Fruit fly (Drosophila melanogaster): ENCODE results near the gene exex.

Gene exex

DNA sequence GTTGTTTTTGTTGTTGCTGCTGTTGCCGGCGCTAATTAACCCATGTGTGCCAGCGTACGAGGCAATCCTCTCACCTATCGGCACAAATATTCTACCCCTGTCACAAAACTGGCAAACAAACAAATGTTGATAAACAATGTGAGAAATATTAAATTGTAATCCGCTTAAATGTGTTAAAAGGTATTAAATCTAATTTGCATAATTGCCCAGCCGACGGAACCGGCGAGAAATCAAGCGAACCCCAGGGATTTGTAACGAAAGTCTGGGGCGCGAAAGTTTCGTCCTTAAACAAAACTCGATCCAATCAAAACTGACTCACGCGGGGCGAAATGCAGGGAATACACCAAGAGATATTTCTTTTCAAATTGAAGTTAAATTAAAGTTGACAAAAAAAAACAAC lies 8.7 kb downstream of the exex start:
- TF ChIP-seq fru (GFP tag; optimal IDR thresholded peaks at IDR 0.05) (no peak), woc (GFP tag; optimal IDR thresholded peaks at IDR 0.05) (no peak), dsf (GFP tag; optimal IDR thresholded peaks at IDR 0.05; ENCODE audit: borderline replicate concordance) (no peak), ey (GFP tag; optimal IDR thresholded peaks at IDR 0.05) (no peak), pan (optimal IDR thresholded peaks at IDR 0.05) (no peak), CG32264 (GFP tag; optimal IDR thresholded peaks at IDR 0.05) (no peak), sage (GFP tag; optimal IDR thresholded peaks at IDR 0.05) (no peak), Jra (GFP tag; optimal IDR thresholded peaks at IDR 0.05) (no peak), Mio (GFP tag; optimal IDR thresholded peaks at IDR 0.05) (no peak), Rel (GFP tag; optimal IDR thresholded peaks at IDR 0.05) (no peak), Rel (tag; optimal IDR thresholded peaks at IDR 0.05) (no peak), dl (GFP tag; optimal IDR thresholded peaks at IDR 0.05; ENCODE audit: insufficient read depth in 1 of 2, partially characterized antibody in 2 of 2) (no peak), GATAd (GFP tag; optimal IDR thresholded peaks at IDR 0.05) (no peak), Vsx2 (GFP tag; optimal IDR thresholded peaks at IDR 0.05; ENCODE audit: partially characterized antibody) (no peak)

DNA sequence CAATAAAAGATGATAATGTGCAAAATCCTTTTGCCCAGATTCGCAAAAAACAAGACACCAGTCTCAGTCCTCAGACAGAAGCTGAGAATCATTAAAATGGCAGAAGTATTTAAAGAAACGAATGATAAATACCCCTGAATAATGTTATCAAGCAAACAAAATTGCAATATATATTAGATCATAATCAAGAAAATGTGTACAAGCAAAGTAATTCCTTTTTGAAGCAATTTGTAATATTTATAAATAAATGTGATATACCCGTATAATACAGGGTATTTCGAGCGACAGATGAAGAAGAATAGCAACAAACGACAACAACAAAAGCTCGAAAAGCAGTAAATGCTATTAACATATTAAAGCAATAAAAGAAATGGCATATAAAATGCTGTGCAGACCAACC lies 10.1 kb downstream of the exex start:
- TF ChIP-seq CG9705 (GFP tag; optimal IDR thresholded peaks at IDR 0.05), result no peak
- no peak for TF ChIP-seq Jra (GFP tag; optimal IDR thresholded peaks at IDR 0.05)
- TF ChIP-seq Dif (GFP tag; optimal IDR thresholded peaks at IDR 0.05; ENCODE audit: partially characterized antibody), result no peak
- no peak for TF ChIP-seq Hr83 (GFP tag; optimal IDR thresholded peaks at IDR 0.05; ENCODE audit: poor library complexity, severe bottlenecking)
- TF ChIP-seq dl (GFP tag; optimal IDR thresholded peaks at IDR 0.05; ENCODE audit: insufficient read depth in 1 of 2, partially characterized antibody in 2 of 2), result no peak
- no peak for TF ChIP-seq dsf (GFP tag; optimal IDR thresholded peaks at IDR 0.05; ENCODE audit: borderline replicate concordance)

DNA sequence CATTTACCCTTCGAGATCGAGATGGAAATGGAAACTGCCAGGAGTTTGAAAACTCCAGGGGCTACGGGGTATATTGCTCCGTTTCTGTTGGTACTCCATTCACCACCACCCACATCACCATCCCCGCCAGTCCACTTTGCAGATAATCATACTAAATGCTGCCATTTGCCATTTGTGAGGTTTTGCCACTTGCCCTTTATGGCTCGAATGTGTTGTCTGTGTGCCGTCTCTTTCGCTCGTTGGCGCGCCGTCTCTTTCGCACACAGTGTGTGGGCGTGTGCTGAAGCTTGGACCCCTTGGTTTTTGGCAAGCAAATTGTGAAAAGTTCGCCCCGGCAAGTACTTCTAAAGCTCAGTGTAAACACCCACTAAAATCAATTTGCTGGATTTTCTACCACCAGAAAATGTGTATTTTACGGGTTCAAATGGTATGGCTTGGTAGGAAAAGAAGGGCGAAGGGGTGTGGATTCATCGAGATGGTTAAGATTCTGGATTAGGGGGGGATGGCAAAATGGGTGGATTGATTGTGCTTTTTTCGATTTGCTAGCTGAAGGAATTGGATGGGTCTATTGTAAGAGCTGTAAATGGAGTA lies 10.7 kb downstream of the exex start:
- TF ChIP-seq CG32264 (GFP tag; optimal IDR thresholded peaks at IDR 0.05) (no peak), Sp1 (GFP tag; optimal IDR thresholded peaks at IDR 0.05) (no peak), HLH106 (tag; optimal IDR thresholded peaks at IDR 0.05) (no peak), jim (GFP tag; optimal IDR thresholded peaks at IDR 0.05) (no peak), Hnf4 (GFP tag; optimal IDR thresholded peaks at IDR 0.05) (no peak), N (GFP tag; optimal IDR thresholded peaks at IDR 0.05) (no peak), lola (GFP tag; optimal IDR thresholded peaks at IDR 0.05) (no peak), usp (GFP tag; optimal IDR thresholded peaks at IDR 0.05) (no peak), tai (GFP tag; optimal IDR thresholded peaks at IDR 0.05) (no peak), sv (GFP tag; optimal IDR thresholded peaks at IDR 0.05) (no peak), br (GFP tag; optimal IDR thresholded peaks at IDR 0.05) (no peak), h (GFP tag; optimal IDR thresholded peaks at IDR 0.05) (no peak), rgr (GFP tag; optimal IDR thresholded peaks at IDR 0.05) (no peak), dl (GFP tag; optimal IDR thresholded peaks at IDR 0.05; ENCODE audit: insufficient read depth in 1 of 2, partially characterized antibody in 2 of 2) (no peak), Hr83 (GFP tag; optimal IDR thresholded peaks at IDR 0.05; ENCODE audit: poor library complexity, severe bottlenecking) (no peak), Dfd (GFP tag; optimal IDR thresholded peaks at IDR 0.05) (no peak), foxo (GFP tag; optimal IDR thresholded peaks at IDR 0.05) (no peak), Mio (GFP tag; optimal IDR thresholded peaks at IDR 0.05) (no peak), GATAd (GFP tag; optimal IDR thresholded peaks at IDR 0.05) (no peak), woc (GFP tag; optimal IDR thresholded peaks at IDR 0.05) (no peak)

DNA sequence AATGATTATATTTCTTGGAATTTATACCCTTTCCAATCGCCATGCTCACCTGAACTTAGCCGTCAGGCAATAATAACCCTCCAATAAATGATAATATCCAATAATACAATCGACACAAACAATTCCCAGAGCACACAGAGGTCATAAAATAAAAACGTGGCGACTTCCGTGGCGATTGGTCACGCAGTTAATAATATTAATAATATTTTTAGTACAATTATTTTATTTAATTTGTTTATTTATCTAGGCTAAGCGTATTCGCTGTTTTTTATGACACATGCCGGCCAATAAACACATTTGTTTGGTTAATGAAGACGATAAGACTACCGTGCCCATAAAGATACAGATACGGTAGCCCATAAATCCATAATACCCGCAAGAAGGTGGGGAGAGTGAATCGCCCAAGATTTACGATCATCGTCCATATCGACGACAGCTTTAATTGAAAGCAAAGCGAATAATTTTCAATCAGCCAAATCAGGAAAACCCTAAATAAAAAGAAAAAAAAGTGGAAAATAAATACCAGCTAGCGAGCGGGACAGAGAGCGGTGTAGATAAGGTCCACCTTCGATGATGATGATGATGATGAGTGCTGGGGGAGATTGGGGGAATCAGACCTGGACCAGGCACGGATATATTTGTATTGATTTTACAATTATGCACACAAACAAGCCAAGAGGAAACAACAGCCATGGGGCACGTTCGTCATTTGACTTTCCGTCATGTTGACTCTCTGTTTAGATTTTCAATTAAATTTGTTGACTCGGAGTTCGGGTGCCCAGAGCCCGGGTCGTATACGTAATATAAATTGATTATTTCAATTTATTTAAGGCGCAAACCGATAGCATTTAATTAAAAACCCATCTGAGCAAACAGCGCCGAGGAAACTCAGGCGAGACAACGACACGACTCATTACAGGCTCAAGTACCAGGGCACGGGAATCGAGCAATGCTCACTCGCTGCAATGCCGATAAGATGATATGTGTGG lies 13.0 kb downstream of the exex start:
- TF ChIP-seq CrebA (GFP tag; optimal IDR thresholded peaks at IDR 0.05; ENCODE audit: borderline replicate concordance), result peak; percentile 91
- peak; percentile 44 for TF ChIP-seq rgr (GFP tag; optimal IDR thresholded peaks at IDR 0.05)
- TF ChIP-seq dsf (GFP tag; optimal IDR thresholded peaks at IDR 0.05; ENCODE audit: borderline replicate concordance), result no peak
- TF ChIP-seq Hr83 (GFP tag; optimal IDR thresholded peaks at IDR 0.05; ENCODE audit: poor library complexity, severe bottlenecking), result peak; percentile 48
- peak; percentile 46 for TF ChIP-seq sage (GFP tag; optimal IDR thresholded peaks at IDR 0.05)
- TF ChIP-seq psq (GFP tag; optimal IDR thresholded peaks at IDR 0.05), result no peak
- TF ChIP-seq Rel (GFP tag; optimal IDR thresholded peaks at IDR 0.05), result no peak
- peak; percentile 75 for TF ChIP-seq Rel (tag; optimal IDR thresholded peaks at IDR 0.05)
- TF ChIP-seq HLH106 (tag; optimal IDR thresholded peaks at IDR 0.05), result peak; percentile 66
- no peak for TF ChIP-seq Hnf4 (GFP tag; optimal IDR thresholded peaks at IDR 0.05)
- no peak for TF ChIP-seq lola (GFP tag; optimal IDR thresholded peaks at IDR 0.05)
- no peak for TF ChIP-seq Mio (GFP tag; optimal IDR thresholded peaks at IDR 0.05)
- TF ChIP-seq GATAd (GFP tag; optimal IDR thresholded peaks at IDR 0.05), result no peak
- no peak for TF ChIP-seq dl (GFP tag; optimal IDR thresholded peaks at IDR 0.05; ENCODE audit: insufficient read depth in 1 of 2, partially characterized antibody in 2 of 2)
- no peak for TF ChIP-seq dmrt93B (GFP tag; optimal IDR thresholded peaks at IDR 0.05)
- TF ChIP-seq CG9705 (GFP tag; optimal IDR thresholded peaks at IDR 0.05), result peak; percentile 48
- TF ChIP-seq Sp1 (GFP tag; optimal IDR thresholded peaks at IDR 0.05), result peak; percentile 88
